Fruit fly (Drosophila melanogaster): Measurements from ENCODE around the gene lqfR.

- TF ChIP-seq usp (GFP tag; optimal IDR thresholded peaks at IDR 0.05) (no peak), psq (optimal IDR thresholded peaks at IDR 0.05) (no peak), EcR (GFP tag; optimal IDR thresholded peaks at IDR 0.05) (no peak), CG8478 (optimal IDR thresholded peaks at IDR 0.05) (no peak), Dll (optimal IDR thresholded peaks at IDR 0.05) (no peak)
Measured at dm6 chr3R:22423996-22424395, 12.9 kb downstream of the lqfR start.

Measured in whole organism.